Fruit fly (Drosophila melanogaster) whole organism, wandering third instar larva: ENCODE results near the gene gro.

Experiments used
- Abd-B ChIP-seq: fragments of >200 bp; optimal IDR thresholded peaks from 2 replicates; lab custom pipeline; 2017; ENCODE audit warnings: missing biosample characterization, missing genetic modification characterization
- GATAd ChIP-seq: sonication (Bioruptor generic); optimal IDR thresholded peaks from 2 replicates; lab custom pipeline; 2016; ENCODE audit warnings: missing biosample characterization, missing genetic modification characterization
- Hnf4 ChIP-seq: fragments of 200-800 bp; sonication (Bioruptor generic); optimal IDR thresholded peaks from 2 replicates; lab custom pipeline; 2016; ENCODE audit warnings: missing biosample characterization, mild to moderate bottlenecking, missing genetic modification characterization
- Jra ChIP-seq: sonication (Bioruptor generic); optimal IDR thresholded peaks from 2 replicates; lab custom pipeline; 2016; ENCODE audit warnings: missing biosample characterization, missing genetic modification characterization
- Vsx2 ChIP-seq: fragments of 200-300, 225-300 bp; sonication (Bioruptor generic); optimal IDR thresholded peaks from 2 replicates; lab custom pipeline; 2018; ENCODE audit warnings: missing biosample characterization, missing genetic modification characterization; ENCODE audit not compliant: partially characterized antibody
- dl ChIP-seq, 2 experiments: fragments of 175-275, 200-275 bp in 1 of 2; fragments of 200-275 bp in 1 of 2; sonication (Bioruptor generic); optimal IDR thresholded peaks; lab custom pipeline; 2018; ENCODE audit warnings: mild to moderate bottlenecking in 2 of 2, missing biosample characterization in 2 of 2, missing genetic modification characterization in 2 of 2, moderate library complexity in 2 of 2; ENCODE audit not compliant: partially characterized antibody in 2 of 2, insufficient read depth in 1 of 2
- dsf ChIP-seq: sonication (Bioruptor generic); optimal IDR thresholded peaks from 2 replicates; lab custom pipeline; 2016; ENCODE audit warnings: missing biosample characterization, missing genetic modification characterization, borderline replicate concordance
- fru ChIP-seq: fragments of 200-800 bp; sonication (Bioruptor generic); optimal IDR thresholded peaks from 3 replicates; lab custom pipeline; 2016; ENCODE audit warnings: missing biosample characterization, mild to moderate bottlenecking, missing genetic modification characterization
- h ChIP-seq: fragments of 200-800 bp; sonication (Bioruptor generic); optimal IDR thresholded peaks from 3 replicates; lab custom pipeline; 2016; ENCODE audit warnings: missing biosample characterization, mild to moderate bottlenecking, missing genetic modification characterization
- psq ChIP-seq: fragments of 200-800 bp; sonication (Bioruptor generic); optimal IDR thresholded peaks from 3 replicates; lab custom pipeline; 2017; ENCODE audit warnings: missing biosample characterization, mild to moderate bottlenecking, missing genetic modification characterization, moderate library complexity
- sv ChIP-seq: fragments of 200-800 bp; sonication (Bioruptor generic); optimal IDR thresholded peaks from 3 replicates; lab custom pipeline; 2016; ENCODE audit warnings: missing biosample characterization, missing genetic modification characterization
- usp ChIP-seq: fragments of >200 bp; optimal IDR thresholded peaks from 2 replicates; lab custom pipeline; 2017; ENCODE audit warnings: missing biosample characterization, missing genetic modification characterization

DNA sequence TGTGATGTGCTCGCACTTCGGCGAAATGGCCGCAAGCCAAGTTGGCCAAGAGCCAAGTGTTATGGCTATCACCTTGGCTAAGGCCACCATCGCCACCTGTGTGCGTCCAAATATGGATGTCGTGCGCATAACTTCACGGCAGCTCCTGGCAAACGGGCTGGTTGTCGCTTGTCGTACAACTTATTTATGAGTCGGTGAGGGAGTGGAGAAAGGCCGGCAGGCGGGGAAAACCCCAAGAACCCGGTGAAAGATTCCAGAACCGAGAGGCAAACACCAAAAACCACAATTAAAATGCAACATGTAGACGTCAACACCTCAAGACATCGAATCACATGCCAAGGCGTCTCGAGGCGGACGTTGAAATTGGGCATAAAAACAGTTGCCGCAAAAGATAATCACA is 29.2 kb upstream of the gro start:
- TF ChIP-seq dl (GFP tag; optimal IDR thresholded peaks at IDR 0.05; lab: Kevin White, UChicago; ENCODE audit: insufficient read depth in 1 of 2, partially characterized antibody in 2 of 2) = no peak
- no peak for TF ChIP-seq usp (GFP tag; lab: Kevin White, UChicago)
- no peak for TF ChIP-seq dsf (GFP tag; lab: Kevin White, UChicago)
- no peak for TF ChIP-seq sv (GFP tag; lab: Kevin White, UChicago)
- no peak for TF ChIP-seq h (GFP tag; lab: Kevin White, UChicago)
- no peak for TF ChIP-seq Jra
- TF ChIP-seq Abd-B (GFP tag; lab: Kevin White, UChicago) = no peak
- no peak for TF ChIP-seq Vsx2 (GFP tag; lab: Kevin White, UChicago)
- no peak for TF ChIP-seq GATAd (GFP tag; lab: Kevin White, UChicago)
- TF ChIP-seq Hnf4 (GFP tag; lab: Kevin White, UChicago) = no peak
- no peak for TF ChIP-seq fru (GFP tag; lab: Kevin White, UChicago)
- TF ChIP-seq psq (GFP tag; lab: Kevin White, UChicago) = no peak
